Fruit fly (Drosophila melanogaster) whole organism, prepupa: ENCODE data around the gene Ten-a.

Experiments
- Blimp-1 ChIP-seq: fragments of 200-800 bp; sonication (Bioruptor generic); optimal IDR thresholded peaks from 3 replicates; lab custom pipeline; 2017; ENCODE audit warnings: missing biosample characterization, missing genetic modification characterization, mild to moderate bottlenecking, moderate library complexity, missing genetic modification reagents
- CG10631 ChIP-seq: fragments of 200-800 bp; sonication (Bioruptor generic); optimal IDR thresholded peaks from 2 replicates; lab custom pipeline; 2016; ENCODE audit warnings: missing biosample characterization, missing genetic modification characterization
- CG11294 ChIP-seq: fragments of 200-800 bp; sonication (Bioruptor generic); IDR thresholded peaks from 2 replicates; pipeline ENCODE4 v1.3.6; 2022; ENCODE audit warnings: missing biosample characterization, missing genetic modification characterization
- CG11762 ChIP-seq: fragments of 200-800 bp; sonication (Bioruptor generic); optimal IDR thresholded peaks from 3 replicates; lab custom pipeline; 2016; ENCODE audit warnings: missing biosample characterization, missing genetic modification characterization; ENCODE audit not compliant: insufficient read depth
- CG11902 ChIP-seq: fragments of 200-800 bp; sonication (Bioruptor generic); optimal IDR thresholded peaks from 3 replicates; lab custom pipeline; 2016; ENCODE audit warnings: missing biosample characterization, missing genetic modification characterization
- CG15336 ChIP-seq: fragments of 200-800 bp; sonication (Bioruptor generic); IDR thresholded peaks from 2 replicates; pipeline ENCODE4 v1.3.6; 2022; ENCODE audit warnings: missing biosample characterization, missing genetic modification characterization
- CG1621 ChIP-seq: fragments of 200-800 bp; sonication (Bioruptor generic); optimal IDR thresholded peaks from 3 replicates; lab custom pipeline; 2018; ENCODE audit warnings: missing biosample characterization, mild to moderate bottlenecking, missing genetic modification characterization
- CG16779 ChIP-seq: fragments of 200-800 bp; sonication (Bioruptor generic); optimal IDR thresholded peaks from 3 replicates; lab custom pipeline; 2017; ENCODE audit warnings: missing biosample characterization, mild to moderate bottlenecking, missing genetic modification characterization
- CG3032 ChIP-seq: fragments of 200-800 bp; optimal IDR thresholded peaks from 2 replicates; lab custom pipeline; 2019; ENCODE audit warnings: missing biosample characterization, mild to moderate bottlenecking, missing genetic modification characterization, moderate library complexity
- CG34406 ChIP-seq: fragments of 200-800 bp; sonication (Bioruptor generic); optimal IDR thresholded peaks from 3 replicates; lab custom pipeline; 2016; ENCODE audit warnings: missing biosample characterization, missing genetic modification characterization
- CG3919 ChIP-seq: fragments of 200-800 bp; sonication (Bioruptor generic); optimal IDR thresholded peaks from 3 replicates; lab custom pipeline; 2016; ENCODE audit warnings: missing biosample characterization, missing genetic modification characterization
- CG4318 ChIP-seq: fragments of 200-800 bp; sonication (Bioruptor generic); optimal IDR thresholded peaks from 3 replicates; lab custom pipeline; 2017; ENCODE audit warnings: missing biosample characterization, mild to moderate bottlenecking, missing genetic modification characterization
- CG6163 ChIP-seq: fragments of 200-800 bp; sonication (Bioruptor generic); IDR thresholded peaks from 3 replicates; pipeline ENCODE4 v1.3.6; 2022; ENCODE audit warnings: missing biosample characterization, missing genetic modification characterization
- CG6276 ChIP-seq: fragments of 200-800 bp; sonication (Bioruptor generic); optimal IDR thresholded peaks from 2 replicates; lab custom pipeline; 2017; ENCODE audit warnings: missing biosample characterization, mild to moderate bottlenecking, missing genetic modification characterization
- CG6792 ChIP-seq: fragments of 200-800 bp; sonication (Bioruptor generic); optimal IDR thresholded peaks from 3 replicates; lab custom pipeline; 2016; ENCODE audit warnings: missing biosample characterization, missing genetic modification characterization
- CG6808 ChIP-seq: fragments of 200-800 bp; sonication (Bioruptor generic); optimal IDR thresholded peaks from 3 replicates; lab custom pipeline; 2017; ENCODE audit warnings: missing biosample characterization, missing genetic modification characterization, mild to moderate bottlenecking, moderate library complexity, missing genetic modification reagents
- CG7368 ChIP-seq: fragments of 200-800 bp; sonication (Bioruptor generic); optimal IDR thresholded peaks from 3 replicates; lab custom pipeline; 2016; ENCODE audit warnings: missing biosample characterization, missing genetic modification characterization
- CG8119 ChIP-seq: fragments of 200-800 bp; sonication (Bioruptor generic); IDR thresholded peaks from 3 replicates; pipeline ENCODE4 v1.3.6; 2022; ENCODE audit warnings: missing biosample characterization, missing genetic modification characterization
- CG8319 ChIP-seq: fragments of 200-800 bp; sonication (Bioruptor generic); optimal IDR thresholded peaks from 3 replicates; lab custom pipeline; 2016; ENCODE audit warnings: missing biosample characterization, missing genetic modification characterization
- CG8632 ChIP-seq: fragments of 200-800 bp; sonication (Bioruptor generic); optimal IDR thresholded peaks from 3 replicates; lab custom pipeline; 2016; ENCODE audit warnings: missing biosample characterization, missing genetic modification characterization
- CG9139 ChIP-seq: fragments of 200-800 bp; sonication (Bioruptor generic); optimal IDR thresholded peaks from 3 replicates; lab custom pipeline; 2017; ENCODE audit warnings: missing biosample characterization, mild to moderate bottlenecking, missing genetic modification characterization
- Eip75B ChIP-seq: fragments of 200-800 bp; sonication (Bioruptor generic); optimal IDR thresholded peaks from 3 replicates; lab custom pipeline; 2016; ENCODE audit warnings: missing biosample characterization, missing genetic modification characterization
- Eip78C ChIP-seq: fragments of 200-800 bp; sonication (Bioruptor generic); peaks from one replicate; lab custom pipeline; 2016; ENCODE audit warnings: missing biosample characterization, missing genetic modification characterization
- Eip93F ChIP-seq: fragments of 200-800 bp; sonication (Bioruptor generic); optimal IDR thresholded peaks from 2 replicates; lab custom pipeline; 2016; ENCODE audit warnings: missing biosample characterization, mild to moderate bottlenecking, missing genetic modification characterization
- Ets21C ChIP-seq: fragments of 200-800 bp; sonication (Bioruptor generic); optimal IDR thresholded peaks from 3 replicates; lab custom pipeline; 2016; ENCODE audit warnings: missing biosample characterization, missing genetic modification characterization
- Hr39 ChIP-seq: fragments of 200-800 bp; sonication (Bioruptor generic); optimal IDR thresholded peaks from 2 replicates; lab custom pipeline; 2016; ENCODE audit warnings: missing biosample characterization, missing genetic modification characterization
- Lpt ChIP-seq: fragments of 200-800 bp; sonication (Bioruptor generic); optimal IDR thresholded peaks from 3 replicates; lab custom pipeline; 2016; ENCODE audit warnings: missing biosample characterization, missing genetic modification characterization
- OdsH ChIP-seq: fragments of 200-800 bp; sonication (Bioruptor generic); optimal IDR thresholded peaks from 3 replicates; lab custom pipeline; 2016; ENCODE audit warnings: missing biosample characterization, missing genetic modification characterization
- Smox ChIP-seq: fragments of 200-800 bp; sonication (Bioruptor generic); optimal IDR thresholded peaks from 3 replicates; lab custom pipeline; 2016; ENCODE audit warnings: missing biosample characterization, missing genetic modification characterization
- Sox102F ChIP-seq: fragments of 200-800 bp; sonication (Bioruptor generic); optimal IDR thresholded peaks from 2 replicates; lab custom pipeline; 2016; ENCODE audit warnings: missing biosample characterization, mild to moderate bottlenecking, missing genetic modification characterization
- Sox15 ChIP-seq: fragments of 200-800 bp; sonication (Bioruptor generic); optimal IDR thresholded peaks from 3 replicates; lab custom pipeline; 2016; ENCODE audit warnings: missing biosample characterization, missing genetic modification characterization
- achi ChIP-seq: fragments of 200-800 bp; sonication (Bioruptor generic); optimal IDR thresholded peaks from 3 replicates; lab custom pipeline; 2016; ENCODE audit warnings: missing biosample characterization, missing genetic modification characterization
- acj6 ChIP-seq: fragments of 200-800 bp; sonication (Bioruptor generic); optimal IDR thresholded peaks from 3 replicates; lab custom pipeline; 2016; ENCODE audit warnings: missing biosample characterization, missing genetic modification characterization
- dac ChIP-seq: fragments of 200-800 bp; sonication (Bioruptor generic); optimal IDR thresholded peaks from 2 replicates; lab custom pipeline; 2017; ENCODE audit warnings: missing biosample characterization, mild to moderate bottlenecking, missing genetic modification characterization
- esn ChIP-seq: fragments of 200-800 bp; sonication (Bioruptor generic); optimal IDR thresholded peaks from 2 replicates; lab custom pipeline; 2016; ENCODE audit warnings: missing biosample characterization, mild to moderate bottlenecking, missing genetic modification characterization, moderate library complexity
- fd85E ChIP-seq: fragments of 200-800 bp; sonication (Bioruptor generic); optimal IDR thresholded peaks from 3 replicates; lab custom pipeline; 2016; ENCODE audit warnings: missing biosample characterization, missing genetic modification characterization
- fkh ChIP-seq: fragments of 200-800 bp; sonication (Bioruptor generic); optimal IDR thresholded peaks from 3 replicates; lab custom pipeline; 2017; ENCODE audit warnings: missing biosample characterization, mild to moderate bottlenecking, missing genetic modification characterization, moderate library complexity
- net ChIP-seq: fragments of 200-800 bp; sonication (Bioruptor generic); optimal IDR thresholded peaks from 3 replicates; lab custom pipeline; 2016; ENCODE audit warnings: missing biosample characterization, missing genetic modification characterization
- pdm3 ChIP-seq: fragments of 200-800 bp; sonication (Bioruptor generic); optimal IDR thresholded peaks from 3 replicates; lab custom pipeline; 2016; ENCODE audit warnings: missing biosample characterization, missing genetic modification characterization
- spab ChIP-seq: fragments of 200-800 bp; sonication (Bioruptor generic); optimal IDR thresholded peaks from 2 replicates; lab custom pipeline; 2017; ENCODE audit warnings: missing biosample characterization, mild to moderate bottlenecking, missing genetic modification characterization, missing genetic modification reagents
- svp ChIP-seq: fragments of 200-800 bp; sonication (Bioruptor generic); peaks from one replicate; lab custom pipeline; 2016; ENCODE audit warnings: missing biosample characterization, missing genetic modification characterization
- vri ChIP-seq: fragments of 200-800 bp; sonication (Bioruptor generic); optimal IDR thresholded peaks from 3 replicates; lab custom pipeline; 2016; ENCODE audit warnings: missing biosample characterization, mild to moderate bottlenecking, missing genetic modification characterization

The Ten-a gene

DNA sequence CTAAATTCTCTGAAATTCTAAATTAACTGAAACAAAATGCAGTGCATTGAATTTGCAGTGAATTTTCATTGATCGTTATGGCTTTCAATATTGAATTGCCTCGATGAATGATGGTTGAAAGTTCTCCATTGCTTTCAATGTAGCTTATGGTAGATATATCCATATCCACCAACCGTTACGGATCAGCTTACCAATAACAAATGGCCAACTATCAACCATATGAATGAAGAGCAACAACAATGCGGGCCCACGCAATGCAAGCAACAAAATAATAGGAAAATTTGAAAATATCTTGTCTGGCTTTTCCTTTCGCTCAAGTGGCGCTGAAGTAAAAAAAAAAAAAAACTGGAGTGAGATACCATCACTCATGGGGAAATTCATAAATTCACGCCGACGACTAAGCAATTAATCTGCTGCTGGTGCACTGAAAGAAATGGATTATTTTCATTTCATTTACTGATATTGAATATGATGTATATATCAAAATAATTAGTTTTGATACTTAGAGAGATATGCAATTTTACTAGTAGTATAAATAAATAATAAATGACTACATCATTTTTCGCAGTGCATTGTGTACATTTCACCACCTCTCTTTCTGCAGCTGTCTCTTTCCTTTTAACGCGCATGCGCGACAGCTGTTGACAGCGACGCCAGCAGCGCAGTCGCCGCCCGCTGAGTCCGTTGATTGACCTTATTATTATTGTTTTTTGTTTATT is 158.6 kb downstream of the Ten-a start (continued):
- TF ChIP-seq acj6 (GFP tag; lab: Kevin White, UChicago): peak; percentile 45
- TF ChIP-seq Sox102F (GFP tag; lab: Kevin White, UChicago): peak; percentile 8
- peak; percentile 29 for TF ChIP-seq CG8632
- no peak for TF ChIP-seq CG16779 (tag; lab: Kevin White, UChicago)
- peak; percentile 29 for TF ChIP-seq Hr39 (GFP tag; lab: Kevin White, UChicago)
- peak; percentile 84 for TF ChIP-seq Eip78C (GFP tag; lab: Kevin White, UChicago)
- TF ChIP-seq CG3032 (tag; lab: Kevin White, UChicago): peak; percentile 39
- TF ChIP-seq CG6276 (GFP tag; lab: Kevin White, UChicago): peak; percentile 54
- peak; percentile 34 for TF ChIP-seq Eip75B (GFP tag; lab: Kevin White, UChicago)
- TF ChIP-seq CG9139 (GFP tag; lab: Kevin White, UChicago): no peak
- peak; percentile 27 for TF ChIP-seq CG11762 (GFP tag; lab: Kevin White, UChicago)
- peak; percentile 78 for TF ChIP-seq CG8119 (GFP tag; lab: Robert Waterston, UW)
- no peak for TF ChIP-seq Ets21C (GFP tag; lab: Kevin White, UChicago)
- TF ChIP-seq dac (GFP tag; lab: Kevin White, UChicago): peak; percentile 51
- peak; percentile 30 for TF ChIP-seq Smox (GFP tag; lab: Kevin White, UChicago)
- peak; percentile 30 for TF ChIP-seq CG6792
- peak; percentile 2 for TF ChIP-seq CG1621 (tag; lab: Kevin White, UChicago)
- peak; percentile 61 for TF ChIP-seq CG4318 (GFP tag; lab: Kevin White, UChicago)
- TF ChIP-seq CG34406 (GFP tag; lab: Kevin White, UChicago): peak; percentile 37
- TF ChIP-seq CG11902 (GFP tag; lab: Kevin White, UChicago): no peak
- TF ChIP-seq fkh (GFP tag; lab: Kevin White, UChicago): peak; percentile 68

DNA sequence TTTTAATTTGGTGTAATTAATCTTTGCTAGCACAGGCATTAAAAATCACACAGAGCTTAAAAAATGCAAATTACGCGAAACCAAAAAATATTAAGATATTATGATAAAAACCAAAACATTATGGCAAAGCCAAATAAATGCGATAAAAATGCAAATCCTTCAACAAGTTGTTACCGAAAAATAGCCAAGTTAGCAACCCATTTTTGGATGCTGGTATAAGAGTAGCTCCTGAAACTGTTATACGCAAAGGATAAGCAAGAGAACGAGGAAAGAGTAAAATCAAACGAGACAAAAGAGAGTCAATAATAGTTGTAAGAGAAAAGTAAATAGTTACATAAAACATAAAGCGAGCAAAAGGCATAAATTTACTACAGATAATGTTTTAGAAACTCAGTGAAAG is 159.3 kb downstream of the Ten-a start:
- TF ChIP-seq Sox15 (GFP tag; lab: Kevin White, UChicago) (no peak), Blimp-1 (GFP tag; lab: Kevin White, UChicago) (no peak), CG8632 (no peak), Hr39 (GFP tag; lab: Kevin White, UChicago) (no peak), pdm3 (GFP tag; lab: Kevin White, UChicago) (no peak), CG6808 (GFP tag; lab: Kevin White, UChicago) (no peak), esn (GFP tag; lab: Kevin White, UChicago) (no peak), net (GFP tag; lab: Kevin White, UChicago) (no peak), fkh (GFP tag; lab: Kevin White, UChicago) (no peak), CG8119 (GFP tag; lab: Robert Waterston, UW) (no peak)
- TF ChIP-seq, all 60 proteins: peak for 0

DNA sequence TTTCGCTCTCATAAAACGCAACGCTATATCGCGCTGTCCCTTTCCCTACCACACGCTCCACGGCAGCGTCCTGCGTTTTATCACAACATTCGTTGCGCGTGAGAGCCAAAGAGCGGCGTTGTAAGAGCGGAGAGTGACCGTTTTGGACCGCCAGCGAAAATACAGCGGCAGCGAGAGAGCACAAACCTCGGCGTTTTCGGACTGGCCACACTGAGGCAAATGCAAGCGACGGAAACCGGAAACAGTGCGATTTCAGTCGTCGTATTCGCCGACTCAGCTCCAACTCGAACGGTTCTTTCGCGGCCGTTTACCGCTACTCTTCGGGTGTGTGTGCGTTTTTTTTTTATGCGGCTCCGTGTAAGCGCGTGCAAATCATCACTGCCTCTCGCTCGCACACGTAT is 160.1 kb downstream of the Ten-a start:
- TF ChIP-seq Smox (GFP tag; lab: Kevin White, UChicago): peak; percentile 37
- TF ChIP-seq Hr39 (GFP tag; lab: Kevin White, UChicago): peak; percentile 13
- no peak for TF ChIP-seq Ets21C (GFP tag; lab: Kevin White, UChicago)
- no peak for TF ChIP-seq CG10631
- peak; percentile 24 for TF ChIP-seq CG11762 (GFP tag; lab: Kevin White, UChicago)
- TF ChIP-seq CG16779 (tag; lab: Kevin White, UChicago): peak; percentile 64
- no peak for TF ChIP-seq Eip93F
- peak; percentile 57 for TF ChIP-seq Eip75B (GFP tag; lab: Kevin White, UChicago)
- TF ChIP-seq CG3919: peak; percentile 76
- peak; percentile 72 for TF ChIP-seq CG9139 (GFP tag; lab: Kevin White, UChicago)
- TF ChIP-seq CG6276 (GFP tag; lab: Kevin White, UChicago): peak; percentile 16
- TF ChIP-seq CG3032 (tag; lab: Kevin White, UChicago): no peak
- peak; percentile 37 for TF ChIP-seq dac (GFP tag; lab: Kevin White, UChicago)
- TF ChIP-seq CG8319 (GFP tag; lab: Kevin White, UChicago): peak; percentile 41
- peak; percentile 44 for TF ChIP-seq fd85E
- TF ChIP-seq fkh (GFP tag; lab: Kevin White, UChicago): peak; percentile 78
- peak; percentile 48 for TF ChIP-seq OdsH (GFP tag; lab: Kevin White, UChicago)
- peak; percentile 76 for TF ChIP-seq CG1621 (tag; lab: Kevin White, UChicago)
- peak; percentile 66 for TF ChIP-seq CG6808 (GFP tag; lab: Kevin White, UChicago)
- TF ChIP-seq vri (GFP tag; lab: Kevin White, UChicago): peak; percentile 67
- peak; percentile 78 for TF ChIP-seq CG7368
- no peak for TF ChIP-seq CG11294
- peak; percentile 63 for TF ChIP-seq achi (GFP tag; lab: Kevin White, UChicago)
- peak; percentile 71 for TF ChIP-seq svp (GFP tag; lab: Kevin White, UChicago)
- TF ChIP-seq Blimp-1 (GFP tag; lab: Kevin White, UChicago): peak; percentile 34
- TF ChIP-seq CG6792: peak; percentile 42
- peak; percentile 46; the same call in 1 of the 3 replicates for TF ChIP-seq CG8119 (GFP tag; lab: Robert Waterston, UW)
- peak; percentile 39 for TF ChIP-seq spab (GFP tag; lab: Kevin White, UChicago)
- TF ChIP-seq CG34406 (GFP tag; lab: Kevin White, UChicago): peak; percentile 66
- TF ChIP-seq Lpt: peak; percentile 16
- TF ChIP-seq CG6163 (GFP tag; lab: Robert Waterston, UW): peak; percentile 83
- peak; percentile 31; the same call in 1 of the 2 replicates for TF ChIP-seq CG15336 (GFP tag; lab: Robert Waterston, UW)
